Worm (Caenorhabditis elegans): Measurements from ENCODE around the gene wrk-1.

wrk-1 gene

ce11 chrX:8422020-8422419 lies 29.6 kb upstream of the wrk-1 start, which contains the start of gene tag-123 (continued):
- TF ChIP-seq ama-1 (optimal IDR thresholded peaks at IDR 0.05) (no peak), sox-4 (tag; optimal IDR thresholded peaks at IDR 0.05) (no peak), ces-1 (GFP tag; optimal IDR thresholded peaks at IDR 0.05) (no peak), lin-14 (GFP tag; optimal IDR thresholded peaks at IDR 0.05) (peak; percentile 75), zip-4 (GFP tag; optimal IDR thresholded peaks at IDR 0.05) (no peak), xbp-1 (tag; optimal IDR thresholded peaks at IDR 0.05) (peak; percentile 69), lsy-2 (tag; optimal IDR thresholded peaks at IDR 0.05) (peak; percentile 45 to 77), aha-1 (tag; optimal IDR thresholded peaks at IDR 0.05) (no peak), nhr-28 (tag; optimal IDR thresholded peaks at IDR 0.05) (no peak), F16B12.6 (tag; optimal IDR thresholded peaks at IDR 0.05) (no peak), dsc-1 (tag; optimal IDR thresholded peaks at IDR 0.05) (peak; percentile 17), alr-1 (tag; optimal IDR thresholded peaks at IDR 0.05; ENCODE audit: borderline replicate concordance) (no peak), unc-86 (tag; optimal IDR thresholded peaks at IDR 0.05) (peak; percentile 33), ceh-63 (GFP tag; optimal IDR thresholded peaks at IDR 0.05) (no peak), lir-3 (tag; optimal IDR thresholded peaks at IDR 0.05; ENCODE audit: poor library complexity) (no peak), nhr-11 (tag; optimal IDR thresholded peaks at IDR 0.05) (no peak), ceh-88 (GFP tag; IDR thresholded peaks at IDR 0.05) (no peak), lin-13 (GFP tag; optimal IDR thresholded peaks at IDR 0.05) (peak; percentile 37), C34B4.2 (tag; optimal IDR thresholded peaks at IDR 0.05) (no peak), nhr-19 (GFP tag; conservative IDR thresholded peaks at IDR 0.05) (peak; percentile 47), ceh-8 (GFP tag; optimal IDR thresholded peaks at IDR 0.05) (no peak), nhr-71 (tag; optimal IDR thresholded peaks at IDR 0.05) (peak; percentile 70), nhr-47 (tag; optimal IDR thresholded peaks at IDR 0.05) (peak; percentile 58), blmp-1 (tag; optimal IDR thresholded peaks at IDR 0.05) (peak; percentile 68), isw-1 (GFP tag; IDR thresholded peaks at IDR 0.05) (peak; percentile 29), ets-5 (GFP tag; IDR thresholded peaks at IDR 0.05) (no peak), mef-2 (tag; optimal IDR thresholded peaks at IDR 0.05) (no peak), swsn-7 (tag; optimal IDR thresholded peaks at IDR 0.05) (peak; percentile 54), tlp-1 (tag; optimal IDR thresholded peaks at IDR 0.05) (no peak), fkh-8 (tag; optimal IDR thresholded peaks at IDR 0.05) (peak; percentile 28), egl-27 (tag; optimal IDR thresholded peaks at IDR 0.05) (no peak), efl-3 (GFP tag; optimal IDR thresholded peaks at IDR 0.05) (no peak), fos-1 (tag; optimal IDR thresholded peaks at IDR 0.05) (no peak), nhr-237 (tag; optimal IDR thresholded peaks at IDR 0.05) (no peak), efl-1 (optimal IDR thresholded peaks at IDR 0.05) (peak; percentile 47 to 61), efl-1 (GFP tag; optimal IDR thresholded peaks at IDR 0.05 in 1 of 2) (peak; percentile 30 to 91), lin-35 (GFP tag; optimal IDR thresholded peaks at IDR 0.05) (peak; percentile 48 to 72), dpl-1 (GFP tag; optimal IDR thresholded peaks at IDR 0.05) (peak; percentile 36 to 45 (median 39)), grh-1 (GFP tag; IDR thresholded peaks at IDR 0.05) (no peak), ceh-90 (tag; optimal IDR thresholded peaks at IDR 0.05) (no peak), hlh-4 (tag; optimal IDR thresholded peaks at IDR 0.05) (no peak), vab-15 (tag; optimal IDR thresholded peaks at IDR 0.05) (no peak), zag-1 (tag; optimal IDR thresholded peaks at IDR 0.05) (no peak), elt-2 (tag; optimal IDR thresholded peaks at IDR 0.05) (no peak), unc-62 (GFP tag; optimal IDR thresholded peaks at IDR 0.05) (no peak), sup-37 (GFP tag; optimal IDR thresholded peaks at IDR 0.05) (no peak), irx-1 (tag; optimal IDR thresholded peaks at IDR 0.05) (no peak), ztf-4 (tag; optimal IDR thresholded peaks at IDR 0.05) (no peak), ztf-11 (tag; optimal IDR thresholded peaks at IDR 0.05) (no peak), tbx-2 (tag; optimal IDR thresholded peaks at IDR 0.05) (peak; percentile 50)
